Worm (Caenorhabditis elegans): ENCODE measurements around the gene dyc-1.

dyc-1 gene

ce11 chrX:14102474-14102873 is 53.1 kb downstream of the dyc-1 start:
- TF ChIP-seq zip-5 (tag; optimal IDR thresholded peaks at IDR 0.05) (no peak), Y22D7AL.16 (tag; optimal IDR thresholded peaks at IDR 0.05) (no peak), sox-4 (tag; optimal IDR thresholded peaks at IDR 0.05) (no peak), hlh-6 (tag; optimal IDR thresholded peaks at IDR 0.05) (no peak)

- TF ChIP-seq lim-6 (tag; optimal IDR thresholded peaks at IDR 0.05): no peak
- no peak for TF ChIP-seq tbx-7 (tag; optimal IDR thresholded peaks at IDR 0.05)
- no peak for TF ChIP-seq Y22D7AL.16 (tag; optimal IDR thresholded peaks at IDR 0.05)
- no peak for TF ChIP-seq unc-55 (GFP tag; optimal IDR thresholded peaks at IDR 0.05)
- TF ChIP-seq pag-3 (tag; optimal IDR thresholded peaks at IDR 0.05; ENCODE audit: borderline replicate concordance): no peak
- no peak for TF ChIP-seq dve-1 (tag; optimal IDR thresholded peaks at IDR 0.05)
- no peak for TF ChIP-seq nhr-11 (tag; optimal IDR thresholded peaks at IDR 0.05)
- no peak for TF ChIP-seq unc-86 (tag; optimal IDR thresholded peaks at IDR 0.05)
- no peak for TF ChIP-seq fkh-10 (GFP tag; optimal IDR thresholded peaks at IDR 0.05)
- no peak for TF ChIP-seq elt-2 (tag; optimal IDR thresholded peaks at IDR 0.05)
- no peak for TF ChIP-seq sdc-2 (tag; optimal IDR thresholded peaks at IDR 0.05)
- TF ChIP-seq sox-4 (tag; optimal IDR thresholded peaks at IDR 0.05): no peak
- TF ChIP-seq pha-2 (tag; optimal IDR thresholded peaks at IDR 0.05): no peak
- no peak for TF ChIP-seq pqm-1 (tag; optimal IDR thresholded peaks at IDR 0.05)
- no peak for TF ChIP-seq eyg-1 (tag; optimal IDR thresholded peaks at IDR 0.05)
- no peak for TF ChIP-seq ceh-14 (tag; optimal IDR thresholded peaks at IDR 0.05)
- no peak for TF ChIP-seq ama-1 (optimal IDR thresholded peaks at IDR 0.05)
Observed at ce11 chrX:14108245-14108644, 58.9 kb downstream of the dyc-1 start, which contains the start of gene F16B12.7. Gene F16B12.7 (plus strand): TSS chrX:14108545.

- TF ChIP-seq ceh-9 (tag; optimal IDR thresholded peaks at IDR 0.05): no peak
- TF ChIP-seq fkh-10 (GFP tag; optimal IDR thresholded peaks at IDR 0.05): no peak
- no peak for TF ChIP-seq dve-1 (tag; optimal IDR thresholded peaks at IDR 0.05)
- TF ChIP-seq ref-2 (tag; optimal IDR thresholded peaks at IDR 0.05): no peak
- no peak for TF ChIP-seq hlh-13 (GFP tag; optimal IDR thresholded peaks at IDR 0.05)
- no peak for TF ChIP-seq unc-42 (tag; optimal IDR thresholded peaks at IDR 0.05)
- TF ChIP-seq elt-4 (tag; optimal IDR thresholded peaks at IDR 0.05): no peak
- no peak for TF ChIP-seq ahr-1 (tag; optimal IDR thresholded peaks at IDR 0.05)
- TF ChIP-seq ama-1 (optimal IDR thresholded peaks at IDR 0.05): no peak
Observed at ce11 chrX:14113347-14113746, 64.0 kb downstream of the dyc-1 start, which contains the start of gene nhr-281. Gene nhr-281 (minus strand): TSS chrX:14113447.
